Worm (Caenorhabditis elegans): ENCODE results near the gene F45G2.7.

DNA sequence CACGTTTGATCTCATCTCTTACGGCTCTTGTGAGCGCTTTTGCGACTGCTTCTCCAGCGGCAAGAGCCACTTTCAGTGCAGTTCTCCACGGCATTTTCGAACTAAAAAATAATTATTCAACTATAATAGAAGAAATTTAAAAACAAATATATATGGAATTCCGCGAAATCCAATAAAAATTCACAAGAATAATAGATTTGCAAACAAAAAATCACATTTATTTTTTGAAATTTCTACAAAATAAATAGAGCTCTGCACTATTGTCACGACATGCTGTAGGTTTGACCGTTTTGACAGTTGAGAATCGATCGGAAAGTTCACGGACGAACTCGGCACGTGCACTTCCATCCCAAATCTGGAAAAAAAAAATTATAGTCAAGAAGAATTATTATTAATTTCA lies 1.3 kb upstream of the F45G2.7 start, which contains the start of gene F45G2.8:
- no peak for TF ChIP-seq skn-1 (tag; optimal IDR thresholded peaks at IDR 0.05)
- TF ChIP-seq nhr-11 (tag; optimal IDR thresholded peaks at IDR 0.05) = no peak
- no peak for TF ChIP-seq dpl-1 (GFP tag; optimal IDR thresholded peaks at IDR 0.05)
- no peak for TF ChIP-seq dmd-8 (GFP tag; IDR thresholded peaks at IDR 0.05)
- TF ChIP-seq F49E8.2 (tag; optimal IDR thresholded peaks at IDR 0.05; ENCODE audit: borderline replicate concordance) = no peak
- no peak for TF ChIP-seq zag-1 (tag; optimal IDR thresholded peaks at IDR 0.05)
- no peak for TF ChIP-seq R02D3.7 (tag; optimal IDR thresholded peaks at IDR 0.05)

Measured in whole organism, L4 larva.